Fruit fly (Drosophila melanogaster) whole organism, embryonic: ENCODE results near the gene Rabex-5.

ENCODE experiments used
- Adf1 ChIP-seq: fragments of 200-800 bp; sonication (Bioruptor generic); IDR thresholded peaks from 2 replicates; pipeline ENCODE4 v1.3.6; 2022; ENCODE audit warnings: missing biosample characterization, missing genetic modification characterization
- Awh ChIP-seq: fragments of 200-800 bp; sonication (Bioruptor generic); IDR thresholded peaks from 2 replicates; pipeline ENCODE4, ENCODE4 v1.3.6; 2022; ENCODE audit warnings: missing biosample characterization, missing genetic modification characterization
- CG10147 ChIP-seq: fragments of 200-800 bp; sonication (Bioruptor generic); optimal IDR thresholded peaks from 2 replicates; lab custom pipeline; 2019; ENCODE audit warnings: missing biosample characterization, mild to moderate bottlenecking, missing genetic modification characterization, moderate library complexity
- CG10565 ChIP-seq: fragments of 200-800 bp; sonication (Bioruptor generic); optimal IDR thresholded peaks from 3 replicates; lab custom pipeline; 2016; ENCODE audit warnings: missing biosample characterization, mild to moderate bottlenecking, missing genetic modification characterization
- CG10979 ChIP-seq: fragments of 200-800 bp; sonication (Bioruptor generic); optimal IDR thresholded peaks from 2 replicates; lab custom pipeline; 2018; ENCODE audit warnings: missing biosample characterization, mild to moderate bottlenecking, missing genetic modification characterization, moderate library complexity
- CG12744 ChIP-seq: fragments of 200-800 bp; sonication (Bioruptor generic); optimal IDR thresholded peaks from 2 replicates; lab custom pipeline; 2016; ENCODE audit warnings: missing biosample characterization, missing genetic modification characterization
- CG13894 ChIP-seq: fragments of 200-800 bp; sonication (Bioruptor generic); optimal IDR thresholded peaks from 3 replicates; lab custom pipeline; 2018; ENCODE audit warnings: missing biosample characterization, mild to moderate bottlenecking, missing genetic modification characterization, moderate library complexity
- CG14050 ChIP-seq: fragments of 200-800 bp; sonication (Bioruptor generic); IDR thresholded peaks from 3 replicates; pipeline ENCODE4 v1.3.6; 2022; ENCODE audit warnings: missing biosample characterization, missing genetic modification characterization
- CG15514 ChIP-seq: fragments of 200-800 bp; sonication (Bioruptor generic); optimal IDR thresholded peaks from 3 replicates; lab custom pipeline; 2017; ENCODE audit warnings: missing biosample characterization, missing genetic modification characterization, mild to moderate bottlenecking, moderate library complexity, missing genetic modification reagents
- CG16779 ChIP-seq: fragments of 200-800 bp; sonication (Bioruptor generic); IDR thresholded peaks from 2 replicates; pipeline ENCODE4 v1.3.6; 2022; ENCODE audit warnings: missing biosample characterization, missing genetic modification characterization
- CG17385 ChIP-seq: fragments of 200-800 bp; sonication (Bioruptor generic); optimal IDR thresholded peaks from 3 replicates; lab custom pipeline; 2018; ENCODE audit warnings: missing biosample characterization, mild to moderate bottlenecking, missing genetic modification characterization
- CG1792 ChIP-seq: fragments of 200-800 bp; sonication (Bioruptor generic); optimal IDR thresholded peaks from 2 replicates; lab custom pipeline; 2016; ENCODE audit warnings: missing biosample characterization, missing genetic modification characterization
- CG18599 ChIP-seq: fragments of 200-800 bp; sonication (Bioruptor generic); optimal IDR thresholded peaks from 3 replicates; lab custom pipeline; 2017; ENCODE audit warnings: missing biosample characterization, missing genetic modification characterization, mild to moderate bottlenecking, moderate library complexity, missing genetic modification reagents
- CG18764 ChIP-seq: fragments of 200-800 bp; sonication (Bioruptor generic); optimal IDR thresholded peaks from 3 replicates; lab custom pipeline; 2016; ENCODE audit warnings: missing biosample characterization, missing genetic modification characterization
- CG30020 ChIP-seq: fragments of 200-800 bp; optimal IDR thresholded peaks from 2 replicates; lab custom pipeline; 2019; ENCODE audit warnings: missing biosample characterization, mild to moderate bottlenecking, missing genetic modification characterization, moderate library complexity
- CG33557 ChIP-seq: fragments of 200-800 bp; sonication (Bioruptor generic); optimal IDR thresholded peaks from 2 replicates; lab custom pipeline; 2019; ENCODE audit warnings: missing biosample characterization, mild to moderate bottlenecking, missing genetic modification characterization, moderate library complexity
- CG34224 ChIP-seq: fragments of 200-800 bp; sonication (Bioruptor generic); IDR thresholded peaks from 3 replicates; pipeline ENCODE4 v1.3.6; 2022; ENCODE audit warnings: missing biosample characterization, missing genetic modification characterization; ENCODE audit not compliant: partially characterized antibody
- CG3726 ChIP-seq: fragments of 200-800 bp; sonication (Bioruptor generic); IDR thresholded peaks from 3 replicates; pipeline ENCODE4, ENCODE4 v1.3.6; 2022; ENCODE audit warnings: missing biosample characterization, missing genetic modification characterization
- CG42726 ChIP-seq: fragments of 200-800 bp; sonication (Bioruptor generic); IDR thresholded peaks from 2 replicates; pipeline ENCODE4 v1.3.6; 2022; ENCODE audit warnings: missing biosample characterization, missing genetic modification characterization; ENCODE audit not compliant: partially characterized antibody
- CG7963 ChIP-seq: fragments of 200-800 bp; sonication (Bioruptor generic); IDR thresholded peaks from 3 replicates; pipeline ENCODE4 v1.3.6; 2022; ENCODE audit warnings: missing biosample characterization, missing genetic modification characterization; ENCODE audit not compliant: partially characterized antibody
- Dbx ChIP-seq: fragments of 200-800 bp; sonication (Bioruptor generic); IDR thresholded peaks from 3 replicates; pipeline ENCODE4 v1.3.6; 2022; ENCODE audit warnings: missing biosample characterization, missing genetic modification characterization
- Dfd ChIP-seq, 2 experiments: fragments of >200 bp; optimal IDR thresholded peaks; 2 replicates each; lab custom pipeline; 2017; ENCODE audit warnings: missing biosample characterization in 2 of 2, missing genetic modification characterization in 2 of 2
- Dip2 ChIP-seq: fragments of 200-800 bp; sonication (Bioruptor generic); IDR thresholded peaks from 2 replicates; pipeline ENCODE4 v1.3.6; 2022; ENCODE audit warnings: missing biosample characterization, missing genetic modification characterization
- E2f1 ChIP-seq: fragments of 200-800 bp; sonication (Bioruptor generic); IDR thresholded peaks from 2 replicates; pipeline ENCODE4 v1.3.6; 2022; ENCODE audit warnings: missing biosample characterization, missing genetic modification characterization
- Hmx ChIP-seq: fragments of 200-800 bp; sonication (Bioruptor generic); optimal IDR thresholded peaks from 2 replicates; lab custom pipeline; 2016; ENCODE audit warnings: missing biosample characterization, missing genetic modification characterization
- MESR4 ChIP-seq: fragments of 200-800 bp; sonication (Bioruptor generic); optimal IDR thresholded peaks from 2 replicates; lab custom pipeline; 2018; ENCODE audit warnings: missing biosample characterization, mild to moderate bottlenecking, missing genetic modification characterization, moderate library complexity
- Neu2 ChIP-seq: fragments of 200-800 bp; sonication (Bioruptor generic); optimal IDR thresholded peaks from 3 replicates; lab custom pipeline; 2016; ENCODE audit warnings: missing biosample characterization, missing genetic modification characterization, borderline replicate concordance
- Rx ChIP-seq: fragments of 200-800 bp; sonication (Bioruptor generic); IDR thresholded peaks from 2 replicates; pipeline ENCODE4 v1.3.6; 2022; ENCODE audit warnings: missing biosample characterization, missing genetic modification characterization
- amos ChIP-seq: fragments of 200-800 bp; sonication (Bioruptor generic); IDR thresholded peaks from 2 replicates; pipeline ENCODE4 v1.3.6; 2022; ENCODE audit warnings: missing biosample characterization, missing genetic modification characterization; ENCODE audit not compliant: partially characterized antibody
- cg ChIP-seq: fragments of 200-800 bp; sonication (Bioruptor generic); optimal IDR thresholded peaks from 3 replicates; lab custom pipeline; 2019; ENCODE audit warnings: missing biosample characterization, mild to moderate bottlenecking, missing genetic modification characterization, moderate library complexity
- chif ChIP-seq, 2 experiments: fragments of 200-800 bp; sonication (Bioruptor generic); optimal IDR thresholded peaks; 3 replicates each; lab custom pipeline; 2016; ENCODE audit warnings: missing biosample characterization in 2 of 2, missing genetic modification characterization in 2 of 2
- ci ChIP-seq: fragments of 200-800 bp; sonication (Bioruptor generic); IDR thresholded peaks from 3 replicates; pipeline ENCODE4 v1.3.6; 2022; ENCODE audit warnings: missing biosample characterization, missing genetic modification characterization
- crc ChIP-seq: fragments of 200-800 bp; sonication (Bioruptor generic); optimal IDR thresholded peaks from 2 replicates; lab custom pipeline; 2016; ENCODE audit warnings: missing biosample characterization, missing genetic modification characterization
- fru ChIP-seq: fragments of >200 bp; optimal IDR thresholded peaks from 2 replicates; lab custom pipeline; 2017
- gce ChIP-seq: fragments of 200-800 bp; sonication (Bioruptor generic); IDR thresholded peaks from 3 replicates; pipeline ENCODE4 v1.3.6; 2022; ENCODE audit warnings: missing biosample characterization, missing genetic modification characterization
- ham ChIP-seq: fragments of 200-800 bp; sonication (Bioruptor generic); IDR thresholded peaks from 2 replicates; pipeline ENCODE4 v1.3.6; 2022; ENCODE audit warnings: missing biosample characterization, missing genetic modification characterization
- jing ChIP-seq: fragments of 200-800 bp; sonication (Bioruptor generic); optimal IDR thresholded peaks from 2 replicates; lab custom pipeline; 2018; ENCODE audit warnings: missing biosample characterization, mild to moderate bottlenecking, missing genetic modification characterization
- knrl ChIP-seq: fragments of 200-800 bp; sonication (Bioruptor generic); IDR thresholded peaks from 3 replicates; pipeline ENCODE4 v1.3.6; 2022; ENCODE audit warnings: missing biosample characterization, missing genetic modification characterization; ENCODE audit not compliant: partially characterized antibody
- onecut ChIP-seq: fragments of 200-800 bp; sonication (Bioruptor generic); IDR thresholded peaks from 2 replicates; pipeline ENCODE4 v1.3.6; 2022; ENCODE audit warnings: missing biosample characterization, missing genetic modification characterization
- pho ChIP-seq: fragments of 200-800 bp; sonication (Bioruptor generic); optimal IDR thresholded peaks from 2 replicates; lab custom pipeline; 2016; ENCODE audit warnings: missing biosample characterization, missing genetic modification characterization
- phol ChIP-seq: fragments of 200-800 bp; sonication (Bioruptor generic); optimal IDR thresholded peaks from 3 replicates; lab custom pipeline; 2018; ENCODE audit warnings: missing biosample characterization, mild to moderate bottlenecking, missing genetic modification characterization, moderate library complexity
- pnt ChIP-seq: fragments of 200-800 bp; sonication (Bioruptor generic); optimal IDR thresholded peaks from 3 replicates; lab custom pipeline; 2016; ENCODE audit warnings: missing biosample characterization, missing genetic modification characterization
- prd ChIP-seq, 3 experiments: fragments of >200 bp in 2 of 3; fragments of 200-800 bp in 1 of 3; sonication (Bioruptor generic) in 1 of 3; optimal IDR thresholded peaks in 2 of 3; IDR thresholded peaks in 1 of 3; 2 replicates in 2 of 3; 3 replicates in 1 of 3; pipeline versions ENCODE4 v1.3.6 to Lab custom; 2017 to 2022; ENCODE audit warnings: missing biosample characterization in 1 of 3, missing genetic modification characterization in 1 of 3
- psq ChIP-seq: fragments of 200-800 bp; sonication (Bioruptor generic); optimal IDR thresholded peaks from 2 replicates; lab custom pipeline; 2017; ENCODE audit warnings: missing biosample characterization, missing genetic modification characterization
- pzg ChIP-seq: fragments of 200-800 bp; sonication (Bioruptor generic); optimal IDR thresholded peaks from 3 replicates; lab custom pipeline; 2018; ENCODE audit warnings: missing biosample characterization, mild to moderate bottlenecking, missing genetic modification characterization, moderate library complexity
- ro ChIP-seq: fragments of 200-800 bp; sonication (Bioruptor generic); IDR thresholded peaks from 2 replicates; pipeline ENCODE4 v1.3.6; 2022; ENCODE audit warnings: missing biosample characterization, missing genetic modification characterization
- run ChIP-seq: fragments of 200-800 bp; sonication (Bioruptor generic); optimal IDR thresholded peaks from 3 replicates; lab custom pipeline; 2018; ENCODE audit warnings: missing biosample characterization, mild to moderate bottlenecking, missing genetic modification characterization
- shn ChIP-seq: fragments of 200-800 bp; sonication (Bioruptor generic); optimal IDR thresholded peaks from 3 replicates; lab custom pipeline; 2016; ENCODE audit warnings: missing biosample characterization, missing genetic modification characterization
- trem ChIP-seq: fragments of 200-800 bp; optimal IDR thresholded peaks from 3 replicates; lab custom pipeline; 2019; ENCODE audit warnings: missing biosample characterization, mild to moderate bottlenecking, missing genetic modification characterization, moderate library complexity

Gene Rabex-5

DNA sequence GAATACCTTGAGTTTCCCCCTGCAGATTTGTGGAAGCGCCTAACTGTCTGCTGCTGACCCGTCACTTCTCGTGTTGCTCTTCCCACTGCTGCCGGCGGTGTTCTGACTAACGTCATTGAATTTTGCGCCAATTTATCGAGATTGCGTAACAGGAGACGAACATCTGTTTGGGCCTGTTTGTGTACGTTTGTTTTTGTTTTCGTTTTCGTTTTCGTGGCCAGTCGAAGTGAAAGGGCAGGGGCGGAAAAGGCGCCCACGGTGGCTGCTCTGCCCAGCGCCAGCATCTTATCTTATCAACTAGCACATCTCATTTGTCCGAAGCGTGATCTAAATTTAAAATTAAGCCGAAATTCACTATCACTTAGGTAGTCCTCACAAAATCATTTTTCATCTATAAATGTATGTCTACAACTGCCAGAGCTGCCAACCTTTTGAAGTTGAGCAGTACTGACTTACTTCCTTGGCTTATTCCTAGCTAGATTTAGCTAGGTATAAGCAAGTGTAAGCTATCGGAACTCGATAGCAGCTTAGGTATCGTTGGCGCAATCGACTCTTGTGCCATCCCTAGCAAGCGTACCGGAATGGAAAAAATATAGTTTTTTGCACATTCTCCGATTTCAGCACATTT is 11.4 kb downstream of the Rabex-5 start, which contains the start of the genes Ctr9 and Nt5a (continued):
- TF ChIP-seq CG3726 (GFP tag; lab: Robert Waterston, UW) = no peak
- TF ChIP-seq Awh (GFP tag; lab: Robert Waterston, UW) = no peak
- peak; percentile 81 for TF ChIP-seq CG34224 (GFP tag; lab: Robert Waterston, UW)
- peak; percentile 76 for TF ChIP-seq CG13894 (tag; lab: Kevin White, UChicago)
- no peak for TF ChIP-seq psq (GFP tag; lab: Kevin White, UChicago)
- TF ChIP-seq Dip2 (GFP tag; lab: Robert Waterston, UW) = no peak
- TF ChIP-seq Dbx (GFP tag; lab: Robert Waterston, UW) = peak; percentile 68; the same call in 2 of the 3 replicates
- TF ChIP-seq amos (GFP tag; lab: Robert Waterston, UW) = peak; percentile 81
- TF ChIP-seq jing = no peak
- TF ChIP-seq Dfd (GFP tag; optimal IDR thresholded peaks at IDR 0.05; lab: Kevin White, UChicago) = no peak
- no peak for TF ChIP-seq crc (GFP tag; lab: Kevin White, UChicago)
- TF ChIP-seq CG12744 (GFP tag; lab: Kevin White, UChicago) = peak; percentile 61
- peak; percentile 13 for TF ChIP-seq CG10979 (tag; lab: Kevin White, UChicago)
- TF ChIP-seq ham (GFP tag; lab: Robert Waterston, UW) = no peak
- TF ChIP-seq onecut (GFP tag; lab: Robert Waterston, UW) = no peak
- peak; percentile 8 for TF ChIP-seq CG17385
- TF ChIP-seq pzg (GFP tag; lab: Kevin White, UChicago) = peak; percentile 94
- no peak for TF ChIP-seq CG10147
- peak; percentile 16; the same call in 1 of the 2 replicates for TF ChIP-seq CG42726 (GFP tag; lab: Robert Waterston, UW)
- TF ChIP-seq CG18599 (GFP tag; lab: Kevin White, UChicago) = peak; percentile 38
- peak; percentile 67; the same call in 2 of the 3 replicates for TF ChIP-seq ci (GFP tag; lab: Robert Waterston, UW)
- TF ChIP-seq run (tag; lab: Kevin White, UChicago) = no peak
- TF ChIP-seq CG10565 (GFP tag; lab: Kevin White, UChicago) = no peak
- no peak for TF ChIP-seq ro (GFP tag; lab: Robert Waterston, UW)
- peak; percentile 99 for TF ChIP-seq trem (tag; lab: Kevin White, UChicago)
- no peak for TF ChIP-seq Neu2 (GFP tag; lab: Kevin White, UChicago)
- no peak for TF ChIP-seq E2f1 (GFP tag; lab: Robert Waterston, UW)
- TF ChIP-seq prd (optimal IDR thresholded peaks at IDR 0.05; lab: Kevin White, UChicago) = no peak
- TF ChIP-seq prd (GFP tag; IDR thresholded peaks at IDR 0.05; lab: Robert Waterston, UW) = peak; percentile 45; the same call in 2 of the 3 replicates
- TF ChIP-seq CG7963 (GFP tag; lab: Robert Waterston, UW) = peak; percentile 54; the same call in 2 of the 3 replicates
- no peak for TF ChIP-seq CG16779
- peak; percentile 19 for TF ChIP-seq CG33557 (GFP tag; lab: Kevin White, UChicago)
- peak; percentile 76 for TF ChIP-seq shn (GFP tag; lab: Kevin White, UChicago)
- TF ChIP-seq Adf1 = 0 out of 2 replicates have a peak, but pooled peaks have one; percentile 38
- TF ChIP-seq phol (tag; lab: Kevin White, UChicago) = peak; percentile 47
- TF ChIP-seq chif (GFP tag; optimal IDR thresholded peaks at IDR 0.05; lab: Kevin White, UChicago) = peak in 1 of 2 experiments; percentile 36
- peak; percentile 66 for TF ChIP-seq pho (GFP tag; lab: Kevin White, UChicago)
- TF ChIP-seq CG30020 (tag; lab: Kevin White, UChicago) = peak; percentile 74
- TF ChIP-seq gce (GFP tag; lab: Robert Waterston, UW) = no peak
- TF ChIP-seq knrl (GFP tag; lab: Robert Waterston, UW) = peak; percentile 75
- peak; percentile 62 for TF ChIP-seq CG1792 (GFP tag; lab: Kevin White, UChicago)
- TF ChIP-seq cg (GFP tag; lab: Kevin White, UChicago) = no peak
- TF ChIP-seq CG14050 (GFP tag; lab: Robert Waterston, UW) = no peak
- TF ChIP-seq MESR4 (GFP tag; lab: Kevin White, UChicago) = peak; percentile 84
- no peak for TF ChIP-seq Hmx
- no peak for TF ChIP-seq fru (lab: Kevin White, UChicago)
- no peak for TF ChIP-seq CG18764 (GFP tag; lab: Kevin White, UChicago)
- TF ChIP-seq CG15514 (GFP tag; lab: Kevin White, UChicago) = peak; percentile 94
- TF ChIP-seq Rx (GFP tag; lab: Robert Waterston, UW) = no peak
- TF ChIP-seq pnt = no peak
